Worm (Caenorhabditis elegans): ENCODE measurements around the gene ceh-60.

- TF ChIP-seq pha-4 (tag; optimal IDR thresholded peaks at IDR 0.05): no peak
- TF ChIP-seq mab-5 (tag; optimal IDR thresholded peaks at IDR 0.05): no peak
- no peak for TF ChIP-seq nhr-12 (tag; optimal IDR thresholded peaks at IDR 0.05)
- TF ChIP-seq mep-1 (tag; optimal IDR thresholded peaks at IDR 0.05): no peak
- no peak for TF ChIP-seq ceh-83 (GFP tag; optimal IDR thresholded peaks at IDR 0.05)
- no peak for TF ChIP-seq nhr-2 (tag; optimal IDR thresholded peaks at IDR 0.05)
- no peak for TF ChIP-seq elt-1 (tag; optimal IDR thresholded peaks at IDR 0.05; ENCODE audit: borderline replicate concordance, insufficient read depth)
- no peak for TF ChIP-seq snpc-4 (tag; optimal IDR thresholded peaks at IDR 0.05)
Measured at ce11 chrX:6531896-6532295, 1.9 kb upstream of the ceh-60 start.

Data from whole organism, mixed stage, embryonic.